Worm (Caenorhabditis elegans) whole organism, young adult: ENCODE measurements around the gene citk-1.
A peak's percentile ranks its signal among the peaks of the same experiment; 100 is the strongest.

Experiments used
- B0336.3 ChIP-seq: fragments of 200-800 bp; sonication (Bioruptor generic); IDR thresholded peaks from 2 replicates; pipeline ENCODE4 v1.3.6; 2022; ENCODE audit warnings: missing genetic modification characterization, missing compliant biosample characterization
- F10E7.11 ChIP-seq: sonication (generic microtip); optimal IDR thresholded peaks from 2 replicates; lab custom pipeline; 2017; ENCODE audit warnings: mild to moderate bottlenecking, missing genetic modification characterization, moderate library complexity, missing compliant biosample characterization
- F22D6.2 ChIP-seq: sonication (generic microtip); optimal IDR thresholded peaks from 2 replicates; lab custom pipeline; 2016; ENCODE audit warnings: mild to moderate bottlenecking, missing genetic modification characterization, missing compliant biosample characterization
- F55B11.4 ChIP-seq: sonication (generic microtip); optimal IDR thresholded peaks from 2 replicates; lab custom pipeline; 2016; ENCODE audit warnings: missing compliant biosample characterization, missing genetic modification characterization, borderline replicate concordance; ENCODE audit not compliant: insufficient read depth
- F57A8.1 ChIP-seq: fragments of 200-800 bp; sonication (Bioruptor generic); optimal IDR thresholded peaks from 2 replicates; lab custom pipeline; 2018; ENCODE audit warnings: mild to moderate bottlenecking, missing genetic modification characterization, moderate library complexity, missing compliant biosample characterization
- K12H6.12 ChIP-seq: fragments of 200-800 bp; sonication (Bioruptor generic); optimal IDR thresholded peaks from 2 replicates; lab custom pipeline; 2018; ENCODE audit warnings: mild to moderate bottlenecking, missing genetic modification characterization, missing compliant biosample characterization
- akir-1 ChIP-seq: fragments of 200-800 bp; sonication (Bioruptor generic); optimal IDR thresholded peaks from 2 replicates; lab custom pipeline; 2018; ENCODE audit warnings: mild to moderate bottlenecking, missing genetic modification characterization, moderate library complexity, missing compliant biosample characterization
- aptf-3 ChIP-seq: fragments of 200-800 bp; sonication (Bioruptor generic); IDR thresholded peaks from 2 replicates; pipeline ENCODE4 v1.3.6; 2022; ENCODE audit warnings: missing genetic modification characterization, missing compliant biosample characterization
- athp-1 ChIP-seq: sonication (generic microtip); optimal IDR thresholded peaks from 2 replicates; lab custom pipeline; 2017; ENCODE audit warnings: mild to moderate bottlenecking, missing genetic modification characterization, missing compliant biosample characterization
- attf-3 ChIP-seq: fragments of 200-800 bp; sonication (Bioruptor generic); conservative IDR thresholded peaks from 2 replicates; pipeline ENCODE4 v1.3.6; 2022; ENCODE audit warnings: missing genetic modification reagents, missing genetic modification characterization, missing compliant biosample characterization
- bed-1 ChIP-seq: fragments of 200-800 bp; sonication (Bioruptor generic); IDR thresholded peaks from 2 replicates; pipeline ENCODE4 v1.3.6; 2022; ENCODE audit warnings: missing genetic modification reagents, missing genetic modification characterization, missing compliant biosample characterization
- cebp-1 ChIP-seq, 2 experiments: fragments of 200-800 bp in 1 of 2; sonication (Bioruptor generic) in 1 of 2; sonication (generic microtip) in 1 of 2; IDR thresholded peaks in 1 of 2; optimal IDR thresholded peaks in 1 of 2; 2 replicates each; pipeline versions ENCODE4 v1.3.6 to Lab custom; 2017 to 2022; ENCODE audit warnings: missing compliant biosample characterization in 2 of 2, missing genetic modification characterization in 2 of 2, mild to moderate bottlenecking in 1 of 2, missing genetic modification reagents in 1 of 2, moderate library complexity in 1 of 2
- cebp-2 ChIP-seq: fragments of 200-800 bp; sonication (Bioruptor generic); IDR thresholded peaks from 2 replicates; pipeline ENCODE4 v1.3.6; 2022; ENCODE audit warnings: missing genetic modification characterization, missing compliant biosample characterization
- ceh-100 ChIP-seq: fragments of 200-800 bp; sonication (Bioruptor generic); IDR thresholded peaks from 2 replicates; pipeline ENCODE4 v1.3.6; 2022; ENCODE audit warnings: missing genetic modification reagents, missing genetic modification characterization, missing compliant biosample characterization
- ceh-27 ChIP-seq: fragments of 200-800 bp; sonication (Bioruptor generic); optimal IDR thresholded peaks from 2 replicates; lab custom pipeline; 2018; ENCODE audit warnings: mild to moderate bottlenecking, missing genetic modification characterization, moderate library complexity, missing compliant biosample characterization
- dpff-1 ChIP-seq: sonication (generic microtip); optimal IDR thresholded peaks from 2 replicates; lab custom pipeline; 2017; ENCODE audit warnings: mild to moderate bottlenecking, missing genetic modification characterization, missing compliant biosample characterization
- fkh-3 ChIP-seq: sonication (generic microtip); optimal IDR thresholded peaks from 2 replicates; lab custom pipeline; 2016; ENCODE audit warnings: mild to moderate bottlenecking, missing genetic modification characterization, missing compliant biosample characterization
- him-1 ChIP-seq: sonication (generic microtip); optimal IDR thresholded peaks from 2 replicates; lab custom pipeline; 2016; ENCODE audit warnings: missing genotype, missing genetic modification reagents, missing genetic modification characterization, missing compliant biosample characterization
- hlh-26 ChIP-seq: fragments of 200-800 bp; sonication (Bioruptor generic); conservative IDR thresholded peaks from 2 replicates; pipeline ENCODE4 v1.3.6; 2022; ENCODE audit warnings: missing genetic modification reagents, missing genetic modification characterization, missing compliant biosample characterization
- hrde-1 ChIP-seq: sonication (generic microtip); optimal IDR thresholded peaks from 2 replicates; lab custom pipeline; 2016; ENCODE audit warnings: missing genetic modification characterization, mild to moderate bottlenecking, missing compliant biosample characterization, moderate library complexity, missing genotype, missing genetic modification reagents, borderline replicate concordance
- lin-26 ChIP-seq: fragments of 200-800 bp; sonication (Bioruptor generic); IDR thresholded peaks from 2 replicates; pipeline ENCODE4 v1.3.6; 2022; ENCODE audit warnings: missing genetic modification reagents, missing genetic modification characterization, missing compliant biosample characterization
- lin-54 ChIP-seq: fragments of 200-800 bp; sonication (Bioruptor generic); optimal IDR thresholded peaks from 2 replicates; lab custom pipeline; 2018; ENCODE audit warnings: mild to moderate bottlenecking, missing genetic modification characterization, missing compliant biosample characterization
- madf-10 ChIP-seq: sonication (generic microtip); optimal IDR thresholded peaks from 2 replicates; lab custom pipeline; 2016; ENCODE audit warnings: mild to moderate bottlenecking, missing genetic modification characterization, missing compliant biosample characterization
- madf-3 ChIP-seq: fragments of 200-800 bp; sonication (Bioruptor generic); IDR thresholded peaks from 2 replicates; pipeline ENCODE4 v1.3.6; 2022; ENCODE audit warnings: missing genetic modification reagents, missing genetic modification characterization, missing compliant biosample characterization
- mcd-1 ChIP-seq: fragments of 200-800 bp; sonication (Bioruptor generic); IDR thresholded peaks from 2 replicates; pipeline ENCODE4 v1.3.6; 2022; ENCODE audit warnings: missing genetic modification reagents, missing genetic modification characterization, missing compliant biosample characterization
- mel-28 ChIP-seq: sonication (generic microtip); optimal IDR thresholded peaks from 2 replicates; lab custom pipeline; 2016; ENCODE audit warnings: borderline replicate concordance, mild to moderate bottlenecking, missing genetic modification characterization, missing compliant biosample characterization
- nhr-120 ChIP-seq: fragments of 200-800 bp; sonication (Bioruptor generic); IDR thresholded peaks from 2 replicates; pipeline ENCODE4 v1.3.6; 2022; ENCODE audit warnings: missing genetic modification characterization, missing compliant biosample characterization
- nhr-80 ChIP-seq: sonication (generic microtip); optimal IDR thresholded peaks from 2 replicates; lab custom pipeline; 2016; ENCODE audit warnings: missing genetic modification characterization, missing compliant biosample characterization
- nhr-90 ChIP-seq: sonication (generic microtip); optimal IDR thresholded peaks from 2 replicates; lab custom pipeline; 2016; ENCODE audit warnings: missing genotype, mild to moderate bottlenecking, missing genetic modification characterization, missing compliant biosample characterization
- rpc-1 ChIP-seq, 2 experiments: fragments of 150-350 bp in 1 of 2; sonication (generic microtip) in 1 of 2; optimal IDR thresholded peaks; 2 replicates each; lab custom pipeline; 2014 to 2018; ENCODE audit warnings: missing biosample characterization in 1 of 2, missing genetic modification characterization in 1 of 2, missing genetic modification reagents in 1 of 2, missing genotype in 1 of 2
- sea-2 ChIP-seq: fragments of 200-800 bp; sonication (Bioruptor generic); IDR thresholded peaks from 2 replicates; pipeline ENCODE4 v1.3.6; 2022; ENCODE audit warnings: missing genetic modification characterization, missing compliant biosample characterization
- tbx-9 ChIP-seq: sonication (generic microtip); optimal IDR thresholded peaks from 2 replicates; lab custom pipeline; 2016; ENCODE audit warnings: borderline replicate concordance, missing genetic modification characterization, inconsistent platforms, missing compliant biosample characterization
- tlf-1 ChIP-seq: fragments of 200-800 bp; sonication (Bioruptor generic); optimal IDR thresholded peaks from 2 replicates; lab custom pipeline; 2018; ENCODE audit warnings: mild to moderate bottlenecking, missing genetic modification characterization, missing compliant biosample characterization
- unc-62 ChIP-seq: fragments of 150-350 bp; optimal IDR thresholded peaks from 2 replicates; lab custom pipeline; 2014; ENCODE audit warnings: missing biosample characterization, missing genetic modification reagents, missing genetic modification characterization
- zfh-2 ChIP-seq: fragments of 200-800 bp; sonication (Bioruptor generic); conservative IDR thresholded peaks from 2 replicates; pipeline ENCODE4 v1.3.6; 2022; ENCODE audit warnings: missing genetic modification reagents, missing genetic modification characterization, missing compliant biosample characterization
- zim-3 ChIP-seq: sonication (generic microtip); optimal IDR thresholded peaks from 2 replicates; lab custom pipeline; 2017; ENCODE audit warnings: mild to moderate bottlenecking, missing genetic modification characterization, moderate library complexity, missing compliant biosample characterization
- ztf-18 ChIP-seq: sonication (generic microtip); optimal IDR thresholded peaks from 2 replicates; lab custom pipeline; 2016; ENCODE audit warnings: missing genotype, mild to moderate bottlenecking, missing genetic modification characterization, missing compliant biosample characterization
- ztf-22 ChIP-seq: fragments of 200-800 bp; sonication (Bioruptor generic); optimal IDR thresholded peaks from 2 replicates; lab custom pipeline; 2018; ENCODE audit warnings: mild to moderate bottlenecking, missing genetic modification characterization, moderate library complexity, missing compliant biosample characterization
- ztf-3 ChIP-seq: fragments of 200-800 bp; sonication (Bioruptor generic); optimal IDR thresholded peaks from 2 replicates; lab custom pipeline; 2018; ENCODE audit warnings: mild to moderate bottlenecking, missing genetic modification characterization, missing compliant biosample characterization

The citk-1 gene

ce11 chrII:13956529-13956928 is 47.8 kb downstream of the citk-1 start (continued):
- TF ChIP-seq hlh-26 (no peak), attf-3 (GFP tag; lab: Robert Waterston, UW) (no peak), ztf-22 (peak; percentile 40), B0336.3 (GFP tag; lab: Robert Waterston, UW) (0 out of 2 replicates have a peak, but pooled peaks have one; percentile 27), rpc-1 (optimal IDR thresholded peaks at IDR 0.05; lab: Kevin White, UChicago) (no peak), rpc-1 (tag; optimal IDR thresholded peaks at IDR 0.05; lab: Kevin White, UChicago) (no peak), F55B11.4 (no peak), nhr-90 (tag; lab: Kevin White, UChicago) (peak; percentile 7), cebp-1 (GFP tag; IDR thresholded peaks at IDR 0.05; lab: Robert Waterston, UW) (peak; percentile 40; the same call in 1 of the 2 replicates), cebp-1 (tag; optimal IDR thresholded peaks at IDR 0.05; lab: Kevin White, UChicago) (peak; percentile 48)

ce11 chrII:13957437-13957836 is 48.7 kb downstream of the citk-1 start, which contains the start of gene zip-3:
Gene zip-3 (minus strand): TSS chrII:13957457.
- TF ChIP-seq lin-54 (GFP tag; lab: Kevin White, UChicago), result no peak
- TF ChIP-seq zfh-2, result no peak
- TF ChIP-seq dpff-1 (tag; lab: Kevin White, UChicago), result no peak
- peak; percentile 64 for TF ChIP-seq nhr-80 (tag; lab: Kevin White, UChicago)

DNA sequence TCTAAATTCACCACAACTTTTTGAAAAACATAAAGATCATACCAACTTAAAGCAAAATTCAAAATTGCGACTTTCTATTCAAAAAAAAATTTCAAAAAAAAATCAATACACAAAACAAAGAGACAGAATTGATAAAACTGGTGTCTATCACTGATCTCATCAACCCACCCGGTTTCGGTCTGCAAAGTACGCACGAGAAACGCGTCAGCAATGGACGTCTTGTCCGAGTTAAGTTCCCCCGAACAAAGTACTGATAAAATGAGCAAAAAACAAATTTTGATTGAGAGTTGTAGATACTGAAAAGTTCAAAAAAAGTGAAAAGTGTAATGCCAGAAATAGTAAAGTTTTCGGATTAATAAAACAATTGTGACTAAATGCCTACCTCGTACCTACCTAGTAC is 49.6 kb downstream of the citk-1 start:
- TF ChIP-seq mcd-1 (GFP tag; lab: Robert Waterston, UW), result 0 out of 2 replicates have a peak, but pooled peaks have one; percentile 14
- TF ChIP-seq madf-10 (tag; lab: Kevin White, UChicago), result no peak
- no peak for TF ChIP-seq unc-62 (GFP tag; lab: Kevin White, UChicago)
- TF ChIP-seq ztf-18 (tag; lab: Kevin White, UChicago), result peak; percentile 80
- TF ChIP-seq cebp-2 (GFP tag; lab: Robert Waterston, UW), result no peak
- peak; percentile 76 for TF ChIP-seq nhr-80 (tag; lab: Kevin White, UChicago)
- TF ChIP-seq sea-2 (GFP tag; lab: Robert Waterston, UW), result no peak
- TF ChIP-seq him-1 (tag; lab: Kevin White, UChicago), result no peak
- no peak for TF ChIP-seq ceh-27 (GFP tag; lab: Kevin White, UChicago)
- TF ChIP-seq nhr-120, result no peak
- TF ChIP-seq cebp-1 (GFP tag; IDR thresholded peaks at IDR 0.05; lab: Robert Waterston, UW), result no peak
- TF ChIP-seq cebp-1 (tag; optimal IDR thresholded peaks at IDR 0.05; lab: Kevin White, UChicago), result peak; percentile 18
- TF ChIP-seq fkh-3 (tag; lab: Kevin White, UChicago), result no peak
- no peak for TF ChIP-seq zim-3 (tag; lab: Kevin White, UChicago)
- TF ChIP-seq tbx-9 (tag; lab: Kevin White, UChicago), result no peak
- TF ChIP-seq hrde-1 (tag; lab: Kevin White, UChicago), result no peak

DNA sequence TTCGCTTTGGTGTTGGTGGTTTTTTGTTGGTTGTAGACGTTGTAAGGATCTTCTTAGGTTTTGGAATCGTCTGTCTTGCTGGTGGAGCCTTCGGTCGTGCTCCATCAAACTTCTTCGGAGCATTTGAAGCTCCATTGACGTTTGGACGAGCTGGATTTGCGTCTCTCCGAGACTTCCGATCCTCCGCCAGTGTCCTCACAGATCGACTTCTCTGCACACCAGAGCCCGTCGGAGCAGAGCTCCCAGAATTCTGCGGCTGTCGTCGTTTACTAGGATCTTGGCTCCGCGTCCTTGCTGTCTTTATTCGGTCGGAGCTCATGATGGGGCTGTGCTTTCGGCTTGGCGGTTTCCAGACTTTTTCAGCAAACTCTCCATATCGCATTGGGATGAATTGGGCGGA is 52.9 kb downstream of the citk-1 start:
- TF ChIP-seq ceh-27 (GFP tag; lab: Kevin White, UChicago) (no peak), zfh-2 (peak; percentile 68)

- TF ChIP-seq K12H6.12 (tag; lab: Kevin White, UChicago) (no peak), rpc-1 (optimal IDR thresholded peaks at IDR 0.05; lab: Kevin White, UChicago) (no peak), rpc-1 (tag; optimal IDR thresholded peaks at IDR 0.05; lab: Kevin White, UChicago) (no peak), athp-1 (tag; lab: Kevin White, UChicago) (no peak), F10E7.11 (no peak), madf-3 (GFP tag; lab: Robert Waterston, UW) (no peak), ztf-3 (GFP tag; lab: Kevin White, UChicago) (no peak), akir-1 (GFP tag; lab: Kevin White, UChicago) (no peak), mel-28 (no peak), hrde-1 (tag; lab: Kevin White, UChicago) (no peak), lin-54 (GFP tag; lab: Kevin White, UChicago) (no peak), F57A8.1 (GFP tag; lab: Kevin White, UChicago) (no peak), tlf-1 (GFP tag; lab: Kevin White, UChicago) (no peak), ceh-100 (GFP tag; lab: Robert Waterston, UW) (no peak), bed-1 (GFP tag; lab: Robert Waterston, UW) (no peak), aptf-3 (GFP tag; lab: Robert Waterston, UW) (no peak), nhr-90 (tag; lab: Kevin White, UChicago) (no peak), lin-26 (GFP tag; lab: Robert Waterston, UW) (no peak), F22D6.2 (tag; lab: Kevin White, UChicago) (no peak), fkh-3 (tag; lab: Kevin White, UChicago) (no peak)
Measured at ce11 chrII:13962319-13962718, 53.6 kb downstream of the citk-1 start, which contains the start of gene rpi-1. Gene rpi-1 (minus strand): TSS chrII:13962419.
